Worm (Caenorhabditis elegans) whole organism, L2 larva: ENCODE measurements around the gene cogc-2.

Source experiments
- aly-2 ChIP-seq: fragments of 150-350 bp; optimal IDR thresholded peaks from 2 replicates; lab custom pipeline; 2014; ENCODE audit warnings: missing biosample characterization, missing genetic modification characterization
- elt-1 ChIP-seq: fragments of 150-350 bp; optimal IDR thresholded peaks from 2 replicates; lab custom pipeline; 2014; ENCODE audit warnings: missing biosample characterization, missing genetic modification characterization
- elt-3 ChIP-seq: sonication (generic microtip); optimal IDR thresholded peaks from 2 replicates; lab custom pipeline; 2017; ENCODE audit warnings: missing biosample characterization, missing genetic modification characterization
- gmeb-1 ChIP-seq: fragments of 150-350 bp; optimal IDR thresholded peaks from 2 replicates; lab custom pipeline; 2014; ENCODE audit warnings: missing biosample characterization, missing genetic modification characterization
- lin-13 ChIP-seq: fragments of 150-350 bp; optimal IDR thresholded peaks from 2 replicates; lab custom pipeline; 2014; ENCODE audit warnings: missing biosample characterization, missing genetic modification reagents, missing genetic modification characterization

DNA sequence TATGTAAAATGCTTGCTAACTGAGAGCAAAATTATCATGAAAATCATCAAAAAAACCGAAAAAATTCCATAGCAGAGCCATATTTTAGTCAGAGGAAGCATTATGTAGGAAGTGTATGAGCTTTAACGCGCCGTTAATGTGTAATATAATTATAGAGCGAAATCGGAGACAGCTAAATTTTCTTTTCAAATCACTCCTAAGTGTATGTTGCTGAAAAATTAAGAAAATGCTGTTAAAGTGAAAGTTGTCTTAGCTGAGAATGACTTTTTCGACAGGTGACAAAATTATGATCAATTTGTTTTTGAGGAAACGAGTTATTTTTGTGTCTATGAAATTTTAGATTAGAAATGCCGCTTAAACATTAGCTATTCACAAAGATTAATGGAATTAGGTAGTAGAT, 35.7 kb upstream of the cogc-2 start, which contains the start of gene srg-50:
- TF ChIP-seq elt-3 (tag; lab: Kevin White, UChicago) (no peak), aly-2 (tag; lab: Kevin White, UChicago) (no peak), lin-13 (GFP tag; lab: Kevin White, UChicago) (no peak), elt-1 (tag; lab: Kevin White, UChicago) (no peak), gmeb-1 (tag; lab: Kevin White, UChicago) (no peak)
